Fruit fly (Drosophila melanogaster): ENCODE measurements around the gene wac.

The wac gene

DNA sequence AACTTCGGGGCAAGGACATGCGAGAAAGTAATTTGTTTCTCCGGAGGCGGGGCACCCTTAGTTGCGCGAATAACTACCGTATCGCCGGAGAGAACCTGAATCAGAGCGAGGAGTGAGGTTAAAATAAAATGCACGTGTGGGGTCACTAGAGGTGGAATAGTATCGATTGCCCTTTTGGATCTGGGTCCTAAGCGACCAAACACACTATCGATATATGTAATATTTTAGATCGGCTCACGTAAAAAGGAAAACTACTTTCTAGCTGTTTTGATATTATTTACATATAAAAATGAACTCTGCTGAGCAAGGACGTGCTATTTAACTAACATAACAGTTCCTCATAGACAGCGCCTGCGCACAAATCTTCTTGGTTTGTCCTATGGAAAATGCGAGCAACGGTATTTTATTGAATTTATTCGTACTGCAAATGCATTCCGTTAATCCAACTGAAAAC, 4.8 kb downstream of the wac start (continued):
- TF ChIP-seq psq (GFP tag; optimal IDR thresholded peaks at IDR 0.05) (no peak), eve (GFP tag; optimal IDR thresholded peaks at IDR 0.05) (no peak), CG17186 (GFP tag; optimal IDR thresholded peaks at IDR 0.05) (no peak), sisA (GFP tag; IDR thresholded peaks at IDR 0.05) (no peak), Bgb (GFP tag; IDR thresholded peaks at IDR 0.05; ENCODE audit: partially characterized antibody) (peak; percentile 81), pho (GFP tag; optimal IDR thresholded peaks at IDR 0.05) (no peak), klu (GFP tag; IDR thresholded peaks at IDR 0.05) (no peak), grau (tag; optimal IDR thresholded peaks at IDR 0.05) (no peak), Eip74EF (GFP tag; optimal IDR thresholded peaks at IDR 0.05) (no peak), ham (GFP tag; IDR thresholded peaks at IDR 0.05) (no peak), dmrt11E (tag; optimal IDR thresholded peaks at IDR 0.05) (no peak), shn (GFP tag; optimal IDR thresholded peaks at IDR 0.05) (no peak), Vsx1 (GFP tag; optimal IDR thresholded peaks at IDR 0.05) (no peak), ken (GFP tag; IDR thresholded peaks at IDR 0.05) (no peak), tap (tag; optimal IDR thresholded peaks at IDR 0.05) (no peak), Nf-YB (GFP tag; optimal IDR thresholded peaks at IDR 0.05) (no peak), CG17361 (GFP tag; IDR thresholded peaks at IDR 0.05) (no peak), CG10209 (GFP tag; optimal IDR thresholded peaks at IDR 0.05) (no peak), crol (GFP tag; IDR thresholded peaks at IDR 0.05) (no peak), zfh2 (GFP tag; optimal IDR thresholded peaks at IDR 0.05) (no peak), HLH54F (GFP tag; optimal IDR thresholded peaks at IDR 0.05) (no peak), Mrtf (GFP tag; IDR thresholded peaks at IDR 0.05) (no peak), Scr (GFP tag; IDR thresholded peaks at IDR 0.05; ENCODE audit: partially characterized antibody) (peak; percentile 89), mirr (GFP tag; optimal IDR thresholded peaks at IDR 0.05) (peak; percentile 26), CG11247 (GFP tag; IDR thresholded peaks at IDR 0.05) (no peak), lilli (GFP tag; optimal IDR thresholded peaks at IDR 0.05) (no peak), NFAT (GFP tag; IDR thresholded peaks at IDR 0.05) (no peak), twi (tag; optimal IDR thresholded peaks at IDR 0.05) (no peak), CG30431 (GFP tag; optimal IDR thresholded peaks at IDR 0.05) (no peak), CG2129 (GFP tag; IDR thresholded peaks at IDR 0.05; ENCODE audit: partially characterized antibody) (peak; percentile 67), bab2 (GFP tag; optimal IDR thresholded peaks at IDR 0.05) (no peak), seq (GFP tag; IDR thresholded peaks at IDR 0.05) (no peak), CG6175 (GFP tag; IDR thresholded peaks at IDR 0.05) (no peak), nmo (GFP tag; optimal IDR thresholded peaks at IDR 0.05) (no peak), CG10654 (GFP tag; optimal IDR thresholded peaks at IDR 0.05) (no peak), CG31365 (tag; optimal IDR thresholded peaks at IDR 0.05) (no peak), tin (GFP tag; optimal IDR thresholded peaks at IDR 0.05) (no peak), CG10431 (GFP tag; optimal IDR thresholded peaks at IDR 0.05) (no peak), al (GFP tag; IDR thresholded peaks at IDR 0.05) (no peak), MTF-1 (GFP tag; optimal IDR thresholded peaks at IDR 0.05; ENCODE audit: borderline replicate concordance) (no peak), sc (optimal IDR thresholded peaks at IDR 0.05) (no peak), sc (GFP tag; optimal IDR thresholded peaks at IDR 0.05) (no peak), Awh (GFP tag; IDR thresholded peaks at IDR 0.05) (no peak), eyg (GFP tag; optimal IDR thresholded peaks at IDR 0.05) (no peak), fu2 (GFP tag; optimal IDR thresholded peaks at IDR 0.05) (no peak), CG7556 (GFP tag; optimal IDR thresholded peaks at IDR 0.05) (no peak), CG14014 (GFP tag; IDR thresholded peaks at IDR 0.05) (no peak), CG5180 (GFP tag; optimal IDR thresholded peaks at IDR 0.05) (no peak), CG9437 (GFP tag; optimal IDR thresholded peaks at IDR 0.05) (no peak), Atf3 (GFP tag; optimal IDR thresholded peaks at IDR 0.05) (no peak), CG9609 (GFP tag; optimal IDR thresholded peaks at IDR 0.05) (no peak), tna (GFP tag; IDR thresholded peaks at IDR 0.05; ENCODE audit: partially characterized antibody) (peak; percentile 62; the same call in 1 of the 2 replicates)

All from whole organism, embryonic.